Worm (Caenorhabditis elegans) whole organism, young adult: ENCODE results near the gene C30B5.2.

Source experiments
- B0035.1 ChIP-seq: sonication (generic microtip); optimal IDR thresholded peaks from 2 replicates; lab custom pipeline; 2016; ENCODE audit warnings: missing genetic modification characterization, mild to moderate bottlenecking, missing compliant biosample characterization, missing genotype, missing genetic modification reagents
- D2030.7 ChIP-seq: fragments of 200-800 bp; sonication (Bioruptor generic); IDR thresholded peaks from 2 replicates; pipeline ENCODE4 v1.3.6; 2022; ENCODE audit warnings: missing genetic modification reagents, missing genetic modification characterization, missing compliant biosample characterization
- F10E7.11 ChIP-seq: sonication (generic microtip); optimal IDR thresholded peaks from 2 replicates; lab custom pipeline; 2017; ENCODE audit warnings: mild to moderate bottlenecking, missing genetic modification characterization, moderate library complexity, missing compliant biosample characterization
- F33H1.4 ChIP-seq: fragments of 200-800 bp; sonication (Bioruptor generic); IDR thresholded peaks from 2 replicates; pipeline ENCODE4 v1.3.6; 2022; ENCODE audit warnings: missing genetic modification reagents, missing genetic modification characterization, missing compliant biosample characterization
- F49E8.2 ChIP-seq: sonication (generic microtip); optimal IDR thresholded peaks from 3 replicates; lab custom pipeline; 2017; ENCODE audit warnings: missing genetic modification characterization, mild to moderate bottlenecking, missing compliant biosample characterization, antibody characterized with exemption, moderate library complexity; ENCODE audit not compliant: insufficient read depth
- F57A8.1 ChIP-seq: fragments of 200-800 bp; sonication (Bioruptor generic); optimal IDR thresholded peaks from 2 replicates; lab custom pipeline; 2018; ENCODE audit warnings: mild to moderate bottlenecking, missing genetic modification characterization, moderate library complexity, missing compliant biosample characterization
- K12H6.12 ChIP-seq: fragments of 200-800 bp; sonication (Bioruptor generic); optimal IDR thresholded peaks from 2 replicates; lab custom pipeline; 2018; ENCODE audit warnings: mild to moderate bottlenecking, missing genetic modification characterization, missing compliant biosample characterization
- T26A5.8 ChIP-seq: sonication (generic microtip); optimal IDR thresholded peaks from 2 replicates; lab custom pipeline; 2016; ENCODE audit warnings: missing genetic modification characterization, missing compliant biosample characterization
- aptf-3 ChIP-seq: fragments of 200-800 bp; sonication (Bioruptor generic); IDR thresholded peaks from 2 replicates; pipeline ENCODE4 v1.3.6; 2022; ENCODE audit warnings: missing genetic modification characterization, missing compliant biosample characterization
- athp-1 ChIP-seq: sonication (generic microtip); optimal IDR thresholded peaks from 2 replicates; lab custom pipeline; 2017; ENCODE audit warnings: mild to moderate bottlenecking, missing genetic modification characterization, missing compliant biosample characterization
- attf-3 ChIP-seq: fragments of 200-800 bp; sonication (Bioruptor generic); conservative IDR thresholded peaks from 2 replicates; pipeline ENCODE4 v1.3.6; 2022; ENCODE audit warnings: missing genetic modification reagents, missing genetic modification characterization, missing compliant biosample characterization
- attf-5 ChIP-seq: fragments of 200-800 bp; sonication (Bioruptor generic); optimal IDR thresholded peaks from 2 replicates; lab custom pipeline; 2018; ENCODE audit warnings: mild to moderate bottlenecking, missing genetic modification characterization, missing compliant biosample characterization
- ccch-3 ChIP-seq: fragments of 200-800 bp; sonication (Bioruptor generic); optimal IDR thresholded peaks from 2 replicates; lab custom pipeline; 2018; ENCODE audit warnings: mild to moderate bottlenecking, missing genetic modification characterization, missing compliant biosample characterization
- cebp-1 ChIP-seq, 2 experiments: fragments of 200-800 bp in 1 of 2; sonication (Bioruptor generic) in 1 of 2; sonication (generic microtip) in 1 of 2; IDR thresholded peaks in 1 of 2; optimal IDR thresholded peaks in 1 of 2; 2 replicates each; pipeline versions ENCODE4 v1.3.6 to Lab custom; 2017 to 2022; ENCODE audit warnings: missing compliant biosample characterization in 2 of 2, missing genetic modification characterization in 2 of 2, mild to moderate bottlenecking in 1 of 2, missing genetic modification reagents in 1 of 2, moderate library complexity in 1 of 2
- cebp-2 ChIP-seq: fragments of 200-800 bp; sonication (Bioruptor generic); IDR thresholded peaks from 2 replicates; pipeline ENCODE4 v1.3.6; 2022; ENCODE audit warnings: missing genetic modification characterization, missing compliant biosample characterization
- ceh-100 ChIP-seq: fragments of 200-800 bp; sonication (Bioruptor generic); IDR thresholded peaks from 2 replicates; pipeline ENCODE4 v1.3.6; 2022; ENCODE audit warnings: missing genetic modification reagents, missing genetic modification characterization, missing compliant biosample characterization
- ceh-58 ChIP-seq: fragments of 200-800 bp; sonication (Bioruptor generic); IDR thresholded peaks from 2 replicates; pipeline ENCODE4 v1.3.6; 2022; ENCODE audit warnings: missing genetic modification characterization, missing compliant biosample characterization
- ceh-79 ChIP-seq: sonication (generic microtip); optimal IDR thresholded peaks from 2 replicates; lab custom pipeline; 2017; ENCODE audit warnings: mild to moderate bottlenecking, missing genetic modification characterization, missing compliant biosample characterization
- dpff-1 ChIP-seq: sonication (generic microtip); optimal IDR thresholded peaks from 2 replicates; lab custom pipeline; 2017; ENCODE audit warnings: mild to moderate bottlenecking, missing genetic modification characterization, missing compliant biosample characterization
- dpl-1 ChIP-seq: fragments of 150-350 bp; optimal IDR thresholded peaks from 2 replicates; lab custom pipeline; 2014; ENCODE audit warnings: missing biosample characterization, missing genetic modification reagents, missing genetic modification characterization
- efl-1 ChIP-seq: fragments of 150-350 bp; optimal IDR thresholded peaks from 2 replicates; lab custom pipeline; 2014; ENCODE audit warnings: missing biosample characterization, missing genetic modification reagents, missing genetic modification characterization
- egl-18 ChIP-seq: fragments of 200-800 bp; sonication (Bioruptor generic); IDR thresholded peaks from 2 replicates; pipeline ENCODE4 v1.3.6; 2022; ENCODE audit warnings: missing genetic modification reagents, missing genetic modification characterization, missing compliant biosample characterization
- egrh-3 ChIP-seq: fragments of 200-800 bp; sonication (Bioruptor generic); IDR thresholded peaks from 2 replicates; pipeline ENCODE4 v1.3.6; 2022; ENCODE audit warnings: missing genetic modification reagents, missing genetic modification characterization, missing compliant biosample characterization
- ekl-4 ChIP-seq: fragments of 200-800 bp; sonication (Bioruptor generic); IDR thresholded peaks from 2 replicates; pipeline ENCODE4 v1.3.6; 2022; ENCODE audit warnings: missing genetic modification reagents, missing genetic modification characterization, missing compliant biosample characterization
- hmg-20 ChIP-seq: fragments of 200-800 bp; sonication (Bioruptor generic); IDR thresholded peaks from 2 replicates; pipeline ENCODE4 v1.3.6; 2022; ENCODE audit warnings: missing genetic modification reagents, missing genetic modification characterization, missing compliant biosample characterization
- lsy-27 ChIP-seq: sonication (generic microtip); optimal IDR thresholded peaks from 2 replicates; lab custom pipeline; 2017; ENCODE audit warnings: missing genetic modification characterization, mild to moderate bottlenecking, missing compliant biosample characterization, antibody characterized with exemption, missing genotype, borderline replicate concordance; ENCODE audit not compliant: insufficient read depth
- madf-10 ChIP-seq: sonication (generic microtip); optimal IDR thresholded peaks from 2 replicates; lab custom pipeline; 2016; ENCODE audit warnings: mild to moderate bottlenecking, missing genetic modification characterization, missing compliant biosample characterization
- mcd-1 ChIP-seq: fragments of 200-800 bp; sonication (Bioruptor generic); IDR thresholded peaks from 2 replicates; pipeline ENCODE4 v1.3.6; 2022; ENCODE audit warnings: missing genetic modification reagents, missing genetic modification characterization, missing compliant biosample characterization
- mxl-1 ChIP-seq: sonication (generic microtip); optimal IDR thresholded peaks from 2 replicates; lab custom pipeline; 2016; ENCODE audit warnings: missing genetic modification characterization, missing compliant biosample characterization
- nhr-27 ChIP-seq: fragments of 200-800 bp; sonication (Bioruptor generic); optimal IDR thresholded peaks from 2 replicates; lab custom pipeline; 2018; ENCODE audit warnings: mild to moderate bottlenecking, missing genetic modification characterization, moderate library complexity, missing compliant biosample characterization
- nhr-80 ChIP-seq: sonication (generic microtip); optimal IDR thresholded peaks from 2 replicates; lab custom pipeline; 2016; ENCODE audit warnings: missing genetic modification characterization, missing compliant biosample characterization
- sea-2 ChIP-seq: fragments of 200-800 bp; sonication (Bioruptor generic); IDR thresholded peaks from 2 replicates; pipeline ENCODE4 v1.3.6; 2022; ENCODE audit warnings: missing genetic modification characterization, missing compliant biosample characterization
- snpc-4 ChIP-seq, 5 experiments: fragments of 150-350 bp in 1 of 5; sonication (generic microtip) in 4 of 5; optimal IDR thresholded peaks; 2 replicates each; lab custom pipeline; 2014 to 2018; ENCODE audit warnings: missing genetic modification characterization in 5 of 5, missing biosample characterization in 3 of 5, antibody characterized with exemption in 2 of 5, mild to moderate bottlenecking in 2 of 5, missing compliant biosample characterization in 2 of 5, missing genotype in 2 of 5, moderate library complexity in 2 of 5, missing genetic modification reagents in 1 of 5
- sptf-2 ChIP-seq: fragments of 200-800 bp; sonication (Bioruptor generic); optimal IDR thresholded peaks from 2 replicates; lab custom pipeline; 2018; ENCODE audit warnings: mild to moderate bottlenecking, missing genetic modification characterization, missing compliant biosample characterization
- unc-130 ChIP-seq: sonication (generic microtip); optimal IDR thresholded peaks from 2 replicates; lab custom pipeline; 2016; ENCODE audit warnings: missing genetic modification reagents, missing genetic modification characterization, missing compliant biosample characterization
- ztf-26 ChIP-seq: sonication (generic microtip); optimal IDR thresholded peaks from 2 replicates; lab custom pipeline; 2017; ENCODE audit warnings: missing genetic modification characterization, missing compliant biosample characterization

The C30B5.2 gene

DNA sequence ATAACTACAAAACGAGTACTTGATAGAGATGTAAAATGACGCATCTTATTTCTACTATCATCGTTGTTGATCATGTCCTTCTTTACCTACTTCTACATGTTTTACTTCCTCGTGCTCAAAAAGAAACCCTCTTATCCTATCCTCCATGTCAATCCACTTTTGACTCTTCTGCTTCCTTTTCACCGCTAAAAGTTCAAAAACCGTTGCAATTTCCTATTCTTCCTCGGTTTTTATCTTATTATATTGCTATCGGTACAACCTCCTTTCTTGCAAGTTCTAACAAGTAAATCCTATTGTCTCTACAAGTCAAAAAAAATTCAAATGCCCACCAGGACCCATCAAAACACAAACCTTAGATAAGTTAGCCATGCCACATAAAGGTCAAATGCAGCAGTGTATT, 10.3 kb downstream of the C30B5.2 start:
- no peak for TF ChIP-seq T26A5.8 (tag; lab: Kevin White, UChicago)
- TF ChIP-seq sea-2 (GFP tag; lab: Robert Waterston, UW), result no peak
- no peak for TF ChIP-seq attf-5 (GFP tag; lab: Kevin White, UChicago)
- no peak for TF ChIP-seq cebp-1 (GFP tag; IDR thresholded peaks at IDR 0.05; lab: Robert Waterston, UW)
- TF ChIP-seq cebp-1 (tag; optimal IDR thresholded peaks at IDR 0.05; lab: Kevin White, UChicago), result no peak
- TF ChIP-seq F10E7.11 (tag; lab: Kevin White, UChicago), result no peak
- TF ChIP-seq attf-3, result no peak
- no peak for TF ChIP-seq K12H6.12 (tag; lab: Kevin White, UChicago)
- TF ChIP-seq dpff-1, result no peak
- no peak for TF ChIP-seq athp-1
- TF ChIP-seq ztf-26 (tag; lab: Kevin White, UChicago), result no peak
- TF ChIP-seq F49E8.2 (tag; lab: Kevin White, UChicago), result no peak
- no peak for TF ChIP-seq egl-18 (GFP tag; lab: Robert Waterston, UW)
- TF ChIP-seq ekl-4, result no peak
- no peak for TF ChIP-seq efl-1
- TF ChIP-seq, all 124 proteins: peak for 0

DNA sequence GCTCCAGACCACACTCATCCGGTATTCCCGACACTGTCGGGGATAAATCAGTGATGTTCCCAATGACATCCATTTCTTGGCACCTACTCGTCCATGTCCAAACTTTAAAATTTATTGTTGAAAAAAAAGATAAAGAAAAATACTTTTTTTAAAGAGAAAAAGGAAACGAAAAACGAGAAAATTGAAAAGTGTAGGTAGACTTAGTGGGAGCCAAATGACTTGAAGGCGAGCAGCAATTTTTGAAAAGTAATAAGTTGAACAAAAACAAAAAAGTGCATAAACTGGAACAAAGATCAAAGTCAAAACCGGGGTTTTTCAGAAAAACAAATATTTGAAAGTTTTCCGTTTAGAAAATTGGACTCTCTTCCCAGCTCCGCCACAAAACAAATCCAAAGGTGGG, 11.1 kb downstream of the C30B5.2 start, which contains the start of gene daf-37:
Gene daf-37 (minus strand): TSS at position 101 of the 400 bp plus-strand sequence.
- TF ChIP-seq unc-130 (GFP tag; lab: Kevin White, UChicago) (no peak), ceh-58 (GFP tag; lab: Robert Waterston, UW) (no peak), F57A8.1 (no peak), mcd-1 (no peak), cebp-2 (no peak), madf-10 (tag; lab: Kevin White, UChicago) (no peak), lsy-27 (tag; lab: Kevin White, UChicago) (no peak), sptf-2 (GFP tag; lab: Kevin White, UChicago) (no peak), nhr-80 (tag; lab: Kevin White, UChicago) (no peak), snpc-4 (GFP tag; optimal IDR thresholded peaks at IDR 0.05; lab: Kevin White, UChicago) (no peak), snpc-4 (tag; optimal IDR thresholded peaks at IDR 0.05; lab: Kevin White, UChicago) (no peak), mxl-1 (no peak), F33H1.4 (GFP tag; lab: Robert Waterston, UW) (no peak), dpl-1 (GFP tag; lab: Kevin White, UChicago) (no peak), nhr-27 (no peak), egrh-3 (no peak)

DNA sequence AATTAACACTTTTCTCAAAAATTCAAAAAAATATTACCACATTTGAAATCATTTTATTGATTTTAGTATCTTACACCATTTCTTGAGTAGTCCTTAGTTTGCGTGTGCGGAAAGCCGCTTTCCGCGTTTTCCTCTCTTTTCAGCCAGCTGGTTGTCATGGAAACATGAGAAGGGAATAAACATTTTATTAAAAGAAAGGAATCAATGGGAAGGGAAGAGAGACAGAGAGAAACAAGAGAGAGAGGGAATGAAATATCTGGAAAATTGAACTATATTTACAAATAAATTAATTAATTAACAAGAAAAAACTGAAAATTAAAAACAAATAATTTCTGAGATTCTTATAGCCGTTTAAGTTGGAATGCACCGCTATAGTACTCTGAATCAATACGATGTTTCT, 22.4 kb downstream of the C30B5.2 start, which contains the start of gene mks-2:
Gene mks-2 (minus strand): TSS at position 101 of the 400 bp plus-strand sequence.
- no peak for TF ChIP-seq hmg-20 (GFP tag; lab: Robert Waterston, UW)
- TF ChIP-seq ceh-79 (tag; lab: Kevin White, UChicago), result no peak
- no peak for TF ChIP-seq D2030.7 (GFP tag; lab: Robert Waterston, UW)
- TF ChIP-seq aptf-3 (GFP tag; lab: Robert Waterston, UW), result no peak
- no peak for TF ChIP-seq ccch-3 (GFP tag; lab: Kevin White, UChicago)
- no peak for TF ChIP-seq ceh-100 (GFP tag; lab: Robert Waterston, UW)
- TF ChIP-seq B0035.1, result no peak
